Worm (Caenorhabditis elegans) whole organism, young adult: ENCODE measurements around the gene F56H9.6.
A peak's percentile ranks its signal among the peaks of the same experiment; 100 is the strongest.

Experiments
- B0019.2 ChIP-seq: fragments of 200-800 bp; sonication (Bioruptor generic); conservative IDR thresholded peaks from 2 replicates; pipeline ENCODE4 v1.3.6; 2022; ENCODE audit warnings: missing genetic modification reagents, missing genetic modification characterization, missing compliant biosample characterization
- F52B5.7 ChIP-seq: sonication (generic microtip); optimal IDR thresholded peaks from 2 replicates; lab custom pipeline; 2016; ENCODE audit warnings: mild to moderate bottlenecking, missing genetic modification characterization, missing compliant biosample characterization
- K11D2.4 ChIP-seq: fragments of 200-800 bp; sonication (Bioruptor generic); IDR thresholded peaks from 2 replicates; pipeline ENCODE4 v1.3.6; 2022; ENCODE audit warnings: missing genetic modification reagents, missing genetic modification characterization, missing compliant biosample characterization
- T26A5.8 ChIP-seq: sonication (generic microtip); optimal IDR thresholded peaks from 2 replicates; lab custom pipeline; 2016; ENCODE audit warnings: missing genetic modification characterization, missing compliant biosample characterization
- aptf-2 ChIP-seq: fragments of 200-800 bp; sonication (Bioruptor generic); conservative IDR thresholded peaks from 2 replicates; pipeline ENCODE4 v1.3.6; 2022; ENCODE audit warnings: missing genetic modification reagents, missing genetic modification characterization, missing compliant biosample characterization
- athp-1 ChIP-seq: sonication (generic microtip); optimal IDR thresholded peaks from 2 replicates; lab custom pipeline; 2017; ENCODE audit warnings: mild to moderate bottlenecking, missing genetic modification characterization, missing compliant biosample characterization
- attf-3 ChIP-seq: fragments of 200-800 bp; sonication (Bioruptor generic); conservative IDR thresholded peaks from 2 replicates; pipeline ENCODE4 v1.3.6; 2022; ENCODE audit warnings: missing genetic modification reagents, missing genetic modification characterization, missing compliant biosample characterization
- bed-1 ChIP-seq: fragments of 200-800 bp; sonication (Bioruptor generic); IDR thresholded peaks from 2 replicates; pipeline ENCODE4 v1.3.6; 2022; ENCODE audit warnings: missing genetic modification reagents, missing genetic modification characterization, missing compliant biosample characterization
- ccch-3 ChIP-seq: fragments of 200-800 bp; sonication (Bioruptor generic); optimal IDR thresholded peaks from 2 replicates; lab custom pipeline; 2018; ENCODE audit warnings: mild to moderate bottlenecking, missing genetic modification characterization, missing compliant biosample characterization
- cebp-1 ChIP-seq, 2 experiments: fragments of 200-800 bp in 1 of 2; sonication (Bioruptor generic) in 1 of 2; sonication (generic microtip) in 1 of 2; IDR thresholded peaks in 1 of 2; optimal IDR thresholded peaks in 1 of 2; 2 replicates each; pipeline versions ENCODE4 v1.3.6 to Lab custom; 2017 to 2022; ENCODE audit warnings: missing compliant biosample characterization in 2 of 2, missing genetic modification characterization in 2 of 2, mild to moderate bottlenecking in 1 of 2, missing genetic modification reagents in 1 of 2, moderate library complexity in 1 of 2
- ceh-100 ChIP-seq: fragments of 200-800 bp; sonication (Bioruptor generic); IDR thresholded peaks from 2 replicates; pipeline ENCODE4 v1.3.6; 2022; ENCODE audit warnings: missing genetic modification reagents, missing genetic modification characterization, missing compliant biosample characterization
- die-1 ChIP-seq: sonication (generic microtip); optimal IDR thresholded peaks from 2 replicates; lab custom pipeline; 2016; ENCODE audit warnings: missing genotype, mild to moderate bottlenecking, missing genetic modification characterization, missing compliant biosample characterization
- dpl-1 ChIP-seq: fragments of 150-350 bp; optimal IDR thresholded peaks from 2 replicates; lab custom pipeline; 2014; ENCODE audit warnings: missing biosample characterization, missing genetic modification reagents, missing genetic modification characterization
- egl-18 ChIP-seq: fragments of 200-800 bp; sonication (Bioruptor generic); IDR thresholded peaks from 2 replicates; pipeline ENCODE4 v1.3.6; 2022; ENCODE audit warnings: missing genetic modification reagents, missing genetic modification characterization, missing compliant biosample characterization
- egl-44 ChIP-seq: fragments of 200-800 bp; sonication (Bioruptor generic); IDR thresholded peaks from 2 replicates; pipeline ENCODE4 v1.3.6; 2022; ENCODE audit warnings: missing genetic modification reagents, missing genetic modification characterization, missing compliant biosample characterization
- egrh-3 ChIP-seq: fragments of 200-800 bp; sonication (Bioruptor generic); IDR thresholded peaks from 2 replicates; pipeline ENCODE4 v1.3.6; 2022; ENCODE audit warnings: missing genetic modification reagents, missing genetic modification characterization, missing compliant biosample characterization
- fkh-3 ChIP-seq: sonication (generic microtip); optimal IDR thresholded peaks from 2 replicates; lab custom pipeline; 2016; ENCODE audit warnings: mild to moderate bottlenecking, missing genetic modification characterization, missing compliant biosample characterization
- hlh-12 ChIP-seq: sonication (generic microtip); optimal IDR thresholded peaks from 2 replicates; lab custom pipeline; 2016; ENCODE audit warnings: missing genetic modification characterization, missing compliant biosample characterization
- hlh-26 ChIP-seq: fragments of 200-800 bp; sonication (Bioruptor generic); conservative IDR thresholded peaks from 2 replicates; pipeline ENCODE4 v1.3.6; 2022; ENCODE audit warnings: missing genetic modification reagents, missing genetic modification characterization, missing compliant biosample characterization
- hrde-1 ChIP-seq: sonication (generic microtip); optimal IDR thresholded peaks from 2 replicates; lab custom pipeline; 2016; ENCODE audit warnings: missing genetic modification characterization, mild to moderate bottlenecking, missing compliant biosample characterization, moderate library complexity, missing genotype, missing genetic modification reagents, borderline replicate concordance
- hsf-1 ChIP-seq: fragments of 200-800 bp; sonication (Bioruptor generic); IDR thresholded peaks from 2 replicates; pipeline ENCODE4 v1.3.6; 2022; ENCODE audit warnings: missing genetic modification reagents, missing genetic modification characterization, missing compliant biosample characterization
- lag-1 ChIP-seq: fragments of 200-800 bp; sonication (Bioruptor generic); IDR thresholded peaks from 2 replicates; pipeline ENCODE4 v1.3.6; 2022; ENCODE audit warnings: missing genetic modification reagents, missing genetic modification characterization, missing compliant biosample characterization
- let-607 ChIP-seq, 2 experiments: fragments of 200-800 bp in 1 of 2; sonication (Bioruptor generic) in 1 of 2; sonication (generic microtip) in 1 of 2; optimal IDR thresholded peaks; 2 replicates each; lab custom pipeline; 2016 to 2018; ENCODE audit warnings: mild to moderate bottlenecking in 2 of 2, missing compliant biosample characterization in 2 of 2, missing genetic modification characterization in 2 of 2, moderate library complexity in 2 of 2, missing genotype in 1 of 2
- lin-54 ChIP-seq: fragments of 200-800 bp; sonication (Bioruptor generic); optimal IDR thresholded peaks from 2 replicates; lab custom pipeline; 2018; ENCODE audit warnings: mild to moderate bottlenecking, missing genetic modification characterization, missing compliant biosample characterization
- lir-1 ChIP-seq: fragments of 200-800 bp; sonication (Bioruptor generic); conservative IDR thresholded peaks from 2 replicates; pipeline ENCODE4 v1.3.6; 2022; ENCODE audit warnings: missing genetic modification reagents, missing genetic modification characterization, missing compliant biosample characterization
- madf-3 ChIP-seq: fragments of 200-800 bp; sonication (Bioruptor generic); IDR thresholded peaks from 2 replicates; pipeline ENCODE4 v1.3.6; 2022; ENCODE audit warnings: missing genetic modification reagents, missing genetic modification characterization, missing compliant biosample characterization
- nfya-2 ChIP-seq: fragments of 200-800 bp; sonication (Bioruptor generic); IDR thresholded peaks from 2 replicates; pipeline ENCODE4 v1.3.6; 2022; ENCODE audit warnings: missing genetic modification reagents, missing genetic modification characterization, missing compliant biosample characterization
- nhr-27 ChIP-seq: fragments of 200-800 bp; sonication (Bioruptor generic); optimal IDR thresholded peaks from 2 replicates; lab custom pipeline; 2018; ENCODE audit warnings: mild to moderate bottlenecking, missing genetic modification characterization, moderate library complexity, missing compliant biosample characterization
- pha-4 ChIP-seq: fragments of 150-350 bp; sonication (generic microtip); optimal IDR thresholded peaks from 2 replicates; lab custom pipeline; 2014; ENCODE audit warnings: missing biosample characterization, missing genetic modification reagents, missing genetic modification characterization
- rec-8 ChIP-seq, 2 experiments: sonication (generic microtip); optimal IDR thresholded peaks; 2 replicates each; lab custom pipeline; 2016; ENCODE audit warnings: mild to moderate bottlenecking in 2 of 2, missing genetic modification characterization in 2 of 2, missing genetic modification reagents in 2 of 2, missing genotype in 2 of 2, missing biosample characterization in 1 of 2, missing compliant biosample characterization in 1 of 2, moderate library complexity in 1 of 2
- sdz-38 ChIP-seq: sonication (generic microtip); optimal IDR thresholded peaks from 2 replicates; lab custom pipeline; 2016; ENCODE audit warnings: missing genotype, missing genetic modification characterization, missing compliant biosample characterization
- snpc-1.1 ChIP-seq: sonication (generic microtip); optimal IDR thresholded peaks from 2 replicates; lab custom pipeline; 2017; ENCODE audit warnings: missing genetic modification characterization, mild to moderate bottlenecking, missing compliant biosample characterization, antibody characterized with exemption, moderate library complexity, missing genotype, missing genetic modification reagents; ENCODE audit not compliant: insufficient read depth
- snpc-1.3 ChIP-seq: sonication (generic microtip); optimal IDR thresholded peaks from 2 replicates; lab custom pipeline; 2017; ENCODE audit warnings: missing genetic modification characterization, mild to moderate bottlenecking, missing compliant biosample characterization, antibody characterized with exemption, moderate library complexity, missing genotype, missing genetic modification reagents; ENCODE audit not compliant: insufficient read depth
- snpc-3.4 ChIP-seq: sonication (generic microtip); optimal IDR thresholded peaks from 2 replicates; lab custom pipeline; 2017; ENCODE audit warnings: missing genetic modification characterization, mild to moderate bottlenecking, missing compliant biosample characterization, antibody characterized with exemption, moderate library complexity, missing genotype, missing genetic modification reagents
- sptf-2 ChIP-seq: fragments of 200-800 bp; sonication (Bioruptor generic); optimal IDR thresholded peaks from 2 replicates; lab custom pipeline; 2018; ENCODE audit warnings: mild to moderate bottlenecking, missing genetic modification characterization, missing compliant biosample characterization
- ztf-25 ChIP-seq: fragments of 200-800 bp; sonication (Bioruptor generic); IDR thresholded peaks from 2 replicates; pipeline ENCODE4 v1.3.6; 2022; ENCODE audit warnings: missing genetic modification reagents, missing genetic modification characterization, missing compliant biosample characterization
- ztf-28 ChIP-seq: fragments of 200-800 bp; sonication (Bioruptor generic); IDR thresholded peaks from 2 replicates; pipeline ENCODE4 v1.3.6; 2022; ENCODE audit warnings: missing genetic modification reagents, missing genetic modification characterization, missing compliant biosample characterization

The F56H9.6 gene

DNA sequence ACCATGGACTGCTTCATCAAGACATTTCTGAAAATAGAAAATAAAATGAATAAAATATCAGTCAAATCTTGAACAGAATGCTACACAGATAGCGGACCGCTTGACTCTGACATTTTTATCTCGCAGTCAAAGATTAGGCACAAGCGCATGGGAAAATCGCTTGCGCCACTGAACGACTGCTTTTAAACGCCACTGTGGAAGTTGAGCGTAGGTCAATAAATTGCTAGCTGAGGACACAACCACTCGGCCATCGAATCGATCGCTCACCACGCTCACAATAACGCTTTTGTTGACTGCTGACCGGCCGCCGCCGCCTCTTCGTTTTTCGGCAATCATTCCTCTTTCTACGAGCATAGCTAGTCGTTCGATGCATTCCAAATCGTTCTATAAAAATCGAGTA is 32.8 kb downstream of the F56H9.6 start (continued):
- no peak for TF ChIP-seq F52B5.7 (tag; lab: Kevin White, UChicago)
- 0 out of 2 replicates have a peak, but pooled peaks have one; percentile 35 for TF ChIP-seq hsf-1
- TF ChIP-seq egrh-3: no peak
- peak; percentile 70 for TF ChIP-seq athp-1 (tag; lab: Kevin White, UChicago)
- no peak for TF ChIP-seq lir-1
- peak; percentile 79 for TF ChIP-seq die-1
- TF ChIP-seq aptf-2 (GFP tag; lab: Robert Waterston, UW): no peak
- TF ChIP-seq nfya-2 (GFP tag; lab: Robert Waterston, UW): no peak
- peak; percentile 55 for TF ChIP-seq hrde-1
- TF ChIP-seq hlh-26 (GFP tag; lab: Robert Waterston, UW): no peak
- no peak for TF ChIP-seq bed-1 (GFP tag; lab: Robert Waterston, UW)
- no peak for TF ChIP-seq sptf-2
- TF ChIP-seq ccch-3 (GFP tag; lab: Kevin White, UChicago): no peak
- TF ChIP-seq nhr-27: no peak
- TF ChIP-seq snpc-1.3: peak; percentile 55
- 0 out of 2 replicates have a peak, but pooled peaks have one; percentile 15 for TF ChIP-seq ztf-25 (GFP tag; lab: Robert Waterston, UW)
- TF ChIP-seq pha-4 (tag; lab: Kevin White, UChicago): no peak
- no peak for TF ChIP-seq madf-3 (GFP tag; lab: Robert Waterston, UW)
- peak; percentile 52 for TF ChIP-seq hlh-12
- no peak for TF ChIP-seq egl-18 (GFP tag; lab: Robert Waterston, UW)
- no peak for TF ChIP-seq lag-1 (GFP tag; lab: Robert Waterston, UW)
- TF ChIP-seq let-607 (tag; optimal IDR thresholded peaks at IDR 0.05; lab: Kevin White, UChicago): peak; percentile 6 to 48
- peak; percentile 49; the same call in 1 of the 2 replicates for TF ChIP-seq egl-44
- TF ChIP-seq lin-54 (GFP tag; lab: Kevin White, UChicago): peak; percentile 61
- peak in 1 of 2 experiments; percentile 63 for TF ChIP-seq rec-8 (tag; optimal IDR thresholded peaks at IDR 0.05; lab: Kevin White, UChicago)
- no peak for TF ChIP-seq ztf-28 (GFP tag; lab: Robert Waterston, UW)
- no peak for TF ChIP-seq B0019.2 (GFP tag; lab: Robert Waterston, UW)
- no peak for TF ChIP-seq K11D2.4 (GFP tag; lab: Robert Waterston, UW)
- peak; percentile 24 for TF ChIP-seq snpc-1.1 (tag; lab: Kevin White, UChicago)

ce11 chrV:12596196-12596595 is 33.4 kb downstream of the F56H9.6 start, which contains the start of gene mma-1:
Gene mma-1, minus strand, starts transcription at chrV:12596296.
- no peak for TF ChIP-seq aptf-2 (GFP tag; lab: Robert Waterston, UW)
- no peak for TF ChIP-seq B0019.2 (GFP tag; lab: Robert Waterston, UW)
- TF ChIP-seq hsf-1: 0 out of 2 replicates have a peak, but pooled peaks have one; percentile 27
- no peak for TF ChIP-seq snpc-3.4 (tag; lab: Kevin White, UChicago)

- TF ChIP-seq cebp-1 (GFP tag; IDR thresholded peaks at IDR 0.05; lab: Robert Waterston, UW): no peak
- peak; percentile 2 for TF ChIP-seq cebp-1 (tag; optimal IDR thresholded peaks at IDR 0.05; lab: Kevin White, UChicago)
- no peak for TF ChIP-seq attf-3 (GFP tag; lab: Robert Waterston, UW)
Measured at ce11 chrV:12592379-12592778, 37.3 kb downstream of the F56H9.6 start, which contains the start of gene C14C10.2. Gene C14C10.2, minus strand, starts transcription at chrV:12592479.

DNA sequence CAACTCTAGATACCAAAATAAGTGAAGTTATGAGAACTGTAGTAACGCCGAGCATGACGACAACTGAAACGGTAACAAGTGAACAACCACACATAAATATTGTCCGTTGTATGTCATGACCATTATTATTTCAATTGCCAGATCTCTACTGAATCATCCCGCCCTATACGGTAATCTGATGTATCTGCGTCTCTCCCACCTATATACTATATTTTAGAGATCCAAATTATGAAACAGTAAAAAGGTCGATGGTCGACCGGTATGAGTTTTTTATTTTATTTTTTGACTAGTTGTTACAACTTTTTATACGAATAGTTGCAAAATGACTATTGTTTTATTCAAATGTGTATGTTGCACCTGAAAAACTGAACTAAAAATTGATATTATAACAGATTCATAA is 39.0 kb downstream of the F56H9.6 start, which contains the start of gene ttr-43:
ttr-43 (minus strand) TSS at position 101 of the 400 bp plus-strand sequence.
- TF ChIP-seq ceh-100 (GFP tag; lab: Robert Waterston, UW): no peak
- TF ChIP-seq T26A5.8 (tag; lab: Kevin White, UChicago): no peak
- no peak for TF ChIP-seq snpc-3.4 (tag; lab: Kevin White, UChicago)
- no peak for TF ChIP-seq lir-1
- no peak for TF ChIP-seq aptf-2 (GFP tag; lab: Robert Waterston, UW)
- TF ChIP-seq sdz-38 (tag; lab: Kevin White, UChicago): no peak
- no peak for TF ChIP-seq dpl-1
- TF ChIP-seq fkh-3 (tag; lab: Kevin White, UChicago): no peak
